Worm (Caenorhabditis elegans) whole organism, young adult: ENCODE measurements around the gene srp-3.

ENCODE experiments used
- B0261.1 ChIP-seq: sonication (generic microtip); optimal IDR thresholded peaks from 2 replicates; lab custom pipeline; 2016; ENCODE audit warnings: mild to moderate bottlenecking, missing genetic modification characterization, moderate library complexity, missing compliant biosample characterization
- F33H1.4 ChIP-seq: fragments of 200-800 bp; sonication (Bioruptor generic); IDR thresholded peaks from 2 replicates; pipeline ENCODE4 v1.3.6; 2022; ENCODE audit warnings: missing genetic modification reagents, missing genetic modification characterization, missing compliant biosample characterization
- F57A8.1 ChIP-seq: fragments of 200-800 bp; sonication (Bioruptor generic); optimal IDR thresholded peaks from 2 replicates; lab custom pipeline; 2018; ENCODE audit warnings: mild to moderate bottlenecking, missing genetic modification characterization, moderate library complexity, missing compliant biosample characterization
- T26A5.8 ChIP-seq: sonication (generic microtip); optimal IDR thresholded peaks from 2 replicates; lab custom pipeline; 2016; ENCODE audit warnings: missing genetic modification characterization, missing compliant biosample characterization
- bed-1 ChIP-seq: fragments of 200-800 bp; sonication (Bioruptor generic); IDR thresholded peaks from 2 replicates; pipeline ENCODE4 v1.3.6; 2022; ENCODE audit warnings: missing genetic modification reagents, missing genetic modification characterization, missing compliant biosample characterization
- egrh-3 ChIP-seq: fragments of 200-800 bp; sonication (Bioruptor generic); IDR thresholded peaks from 2 replicates; pipeline ENCODE4 v1.3.6; 2022; ENCODE audit warnings: missing genetic modification reagents, missing genetic modification characterization, missing compliant biosample characterization
- hlh-12 ChIP-seq: sonication (generic microtip); optimal IDR thresholded peaks from 2 replicates; lab custom pipeline; 2016; ENCODE audit warnings: missing genetic modification characterization, missing compliant biosample characterization
- madf-8 ChIP-seq: fragments of 200-800 bp; sonication (Bioruptor generic); conservative IDR thresholded peaks from 2 replicates; pipeline ENCODE4 v1.3.6; 2022; ENCODE audit warnings: missing genetic modification reagents, missing genetic modification characterization, missing compliant biosample characterization

DNA sequence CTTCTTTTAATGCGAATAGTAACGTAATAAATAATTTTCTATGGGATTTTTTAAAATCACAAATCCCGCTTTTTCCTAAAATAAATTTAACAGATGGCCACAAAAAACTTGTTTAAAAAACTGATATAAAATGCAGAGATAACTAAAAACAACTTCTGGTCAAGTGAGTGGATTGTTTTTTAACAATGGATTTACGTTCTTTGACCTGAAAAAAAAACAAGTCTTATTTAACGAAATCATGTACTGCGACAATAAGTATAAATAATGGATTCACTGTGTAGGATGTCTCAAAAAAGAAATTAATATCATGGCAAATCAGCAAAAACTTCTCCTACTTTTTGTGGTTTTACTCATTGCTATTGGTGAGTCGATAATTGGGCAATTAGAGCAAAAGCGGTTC lies 48.5 kb downstream of the srp-3 start, which contains the start of gene fipr-25:
- TF ChIP-seq egrh-3 (no peak), B0261.1 (tag; lab: Kevin White, UChicago) (no peak), hlh-12 (tag; lab: Kevin White, UChicago) (no peak), T26A5.8 (no peak), madf-8 (GFP tag; lab: Robert Waterston, UW) (no peak), F33H1.4 (GFP tag; lab: Robert Waterston, UW) (no peak), bed-1 (no peak), F57A8.1 (GFP tag; lab: Kevin White, UChicago) (no peak)
